Worm (Caenorhabditis elegans): ENCODE results near the gene srw-8.

srw-8 gene

ce11 chrV:3034236-3034635 is at the start of gene srw-8:
Gene srw-8 (minus strand): TSS chrV:3034336.
- TF ChIP-seq ceh-48 (tag; optimal IDR thresholded peaks at IDR 0.05) (no peak), ttx-3 (tag; optimal IDR thresholded peaks at IDR 0.05) (no peak), ceh-6 (GFP tag; optimal IDR thresholded peaks at IDR 0.05) (no peak), unc-42 (tag; optimal IDR thresholded peaks at IDR 0.05) (no peak), C38D4.7 (GFP tag; optimal IDR thresholded peaks at IDR 0.05) (no peak), pros-1 (tag; optimal IDR thresholded peaks at IDR 0.05) (no peak), hlh-6 (tag; optimal IDR thresholded peaks at IDR 0.05) (no peak), ceh-19 (GFP tag; optimal IDR thresholded peaks at IDR 0.05) (no peak), gmeb-2 (tag; optimal IDR thresholded peaks at IDR 0.05) (no peak), zip-5 (tag; optimal IDR thresholded peaks at IDR 0.05) (no peak), che-1 (tag; optimal IDR thresholded peaks at IDR 0.05) (no peak)

DNA sequence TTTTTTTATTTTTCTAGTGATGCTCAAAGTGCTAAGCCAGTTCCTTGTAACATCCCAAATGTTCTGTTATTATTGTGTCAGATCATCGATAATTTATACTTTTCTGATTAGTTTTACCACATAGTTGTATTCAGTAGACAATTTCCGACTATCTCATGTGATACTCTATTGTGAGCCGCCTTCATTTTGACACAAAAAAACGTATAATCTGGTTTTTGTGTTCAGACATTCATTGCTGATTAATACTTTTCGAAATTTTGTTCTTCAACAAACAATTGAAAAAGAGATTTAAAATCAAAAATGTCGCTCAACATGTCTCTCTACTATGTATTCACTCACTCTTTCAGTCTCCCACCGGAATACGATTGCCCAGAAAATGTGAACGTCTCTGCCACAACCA is 47.3 kb upstream of the srw-8 start, which contains the start of gene srt-7:
Gene srt-7 (plus strand): TSS at position 301 of the 400 bp plus-strand sequence.
- TF ChIP-seq dve-1 (tag; optimal IDR thresholded peaks at IDR 0.05) (no peak), ahr-1 (tag; optimal IDR thresholded peaks at IDR 0.05) (no peak), pros-1 (tag; optimal IDR thresholded peaks at IDR 0.05) (no peak), F13H6.1 (tag; optimal IDR thresholded peaks at IDR 0.05) (no peak), ets-4 (tag; optimal IDR thresholded peaks at IDR 0.05) (no peak), ceh-31 (tag; optimal IDR thresholded peaks at IDR 0.05) (no peak), zip-5 (tag; optimal IDR thresholded peaks at IDR 0.05) (no peak), ceh-9 (tag; optimal IDR thresholded peaks at IDR 0.05) (no peak), ttx-3 (tag; optimal IDR thresholded peaks at IDR 0.05) (no peak), pax-1 (tag; optimal IDR thresholded peaks at IDR 0.05) (no peak), hlh-8 (tag; optimal IDR thresholded peaks at IDR 0.05) (no peak), ceh-24 (tag; optimal IDR thresholded peaks at IDR 0.05) (no peak), odd-2 (tag; optimal IDR thresholded peaks at IDR 0.05) (no peak), T23F11.4 (GFP tag; optimal IDR thresholded peaks at IDR 0.05) (no peak), sdc-2 (tag; optimal IDR thresholded peaks at IDR 0.05) (no peak), pag-3 (tag; optimal IDR thresholded peaks at IDR 0.05; ENCODE audit: borderline replicate concordance) (no peak), nfya-1 (tag; optimal IDR thresholded peaks at IDR 0.05) (no peak), ama-1 (optimal IDR thresholded peaks at IDR 0.05) (no peak), elt-2 (tag; optimal IDR thresholded peaks at IDR 0.05) (no peak)

DNA sequence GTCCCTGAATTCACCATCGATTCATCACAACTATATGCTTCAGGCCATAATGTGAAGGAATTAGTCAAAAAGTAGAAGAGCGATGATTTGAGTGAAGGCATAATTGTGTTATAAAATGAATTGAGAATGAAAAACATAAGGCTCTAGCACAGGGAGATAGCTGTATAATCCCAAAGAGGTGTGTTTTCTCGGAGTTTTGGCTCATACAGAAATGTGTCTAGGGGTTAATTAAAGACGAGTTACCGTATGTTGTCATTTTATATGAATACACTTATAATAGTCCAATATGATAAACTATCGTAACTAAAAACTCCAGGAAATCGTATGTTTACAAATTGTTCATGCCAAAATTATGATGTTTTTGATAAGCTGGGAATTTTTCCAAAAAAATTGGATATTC is 46.7 kb upstream of the srw-8 start, which contains the start of gene srt-5:
Gene srt-5 (minus strand): TSS at position 101 of the 400 bp plus-strand sequence.
- TF ChIP-seq unc-86 (tag; optimal IDR thresholded peaks at IDR 0.05) (no peak), ahr-1 (tag; optimal IDR thresholded peaks at IDR 0.05) (no peak), pros-1 (tag; optimal IDR thresholded peaks at IDR 0.05) (no peak), ttx-3 (tag; optimal IDR thresholded peaks at IDR 0.05) (no peak), odd-2 (tag; optimal IDR thresholded peaks at IDR 0.05) (no peak), ceh-6 (GFP tag; optimal IDR thresholded peaks at IDR 0.05) (no peak), npax-4 (tag; optimal IDR thresholded peaks at IDR 0.05) (no peak), unc-55 (GFP tag; optimal IDR thresholded peaks at IDR 0.05) (no peak)

DNA sequence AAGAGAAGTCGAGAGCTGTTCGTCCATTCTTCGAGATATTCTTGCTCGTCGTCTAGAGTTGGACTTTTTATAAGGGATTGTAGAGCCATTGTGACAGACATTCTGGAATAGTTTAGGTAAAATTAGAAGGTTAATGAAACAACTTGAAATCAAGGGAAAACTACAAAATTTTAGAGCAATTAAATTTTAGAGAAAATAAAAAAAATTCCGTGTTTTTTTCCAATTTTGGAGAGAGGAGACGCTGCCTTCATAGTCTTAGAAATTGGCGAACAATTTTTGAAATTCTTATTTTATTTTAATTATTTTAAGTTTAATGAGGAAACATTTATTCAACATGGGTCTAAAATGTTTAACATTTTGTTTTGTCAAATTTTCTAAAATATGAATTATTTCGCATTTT is 37.4 kb upstream of the srw-8 start, which contains the start of gene C50H11.13:
Gene C50H11.13 (minus strand): TSS at position 101 of the 400 bp plus-strand sequence.
- TF ChIP-seq dmd-4 (tag; optimal IDR thresholded peaks at IDR 0.05; ENCODE audit: borderline replicate concordance) (no peak), sox-4 (tag; optimal IDR thresholded peaks at IDR 0.05) (no peak), ceh-22 (tag; optimal IDR thresholded peaks at IDR 0.05) (no peak), hlh-15 (tag; optimal IDR thresholded peaks at IDR 0.05) (no peak), unc-3 (GFP tag; conservative IDR thresholded peaks at IDR 0.05) (no peak), unc-3 (tag; optimal IDR thresholded peaks at IDR 0.05) (no peak), ztf-16 (tag; optimal IDR thresholded peaks at IDR 0.05) (no peak), rnt-1 (tag; optimal IDR thresholded peaks at IDR 0.05) (no peak), madf-2 (tag; optimal IDR thresholded peaks at IDR 0.05) (no peak), pha-4 (tag; optimal IDR thresholded peaks at IDR 0.05) (no peak), F13H6.1 (tag; optimal IDR thresholded peaks at IDR 0.05) (no peak), K02D7.2 (tag; optimal IDR thresholded peaks at IDR 0.05) (no peak), tbx-7 (tag; optimal IDR thresholded peaks at IDR 0.05) (no peak), C08G9.2 (tag; optimal IDR thresholded peaks at IDR 0.05) (no peak), tbx-2 (tag; optimal IDR thresholded peaks at IDR 0.05) (no peak), pag-3 (tag; optimal IDR thresholded peaks at IDR 0.05; ENCODE audit: borderline replicate concordance) (no peak), pros-1 (tag; optimal IDR thresholded peaks at IDR 0.05) (no peak), che-1 (tag; optimal IDR thresholded peaks at IDR 0.05) (no peak)

Data from whole organism, late embryonic.